Fruit fly (Drosophila melanogaster): ENCODE data around the gene jp.

Gene jp

dm6 chr2L:9566656-9567055 lies at the start of gene jp:
Gene jp, minus strand, starts transcription at chr2L:9566750.
- no peak for TF ChIP-seq net (GFP tag; optimal IDR thresholded peaks at IDR 0.05)
- no peak for TF ChIP-seq eg (GFP tag; IDR thresholded peaks at IDR 0.05)
- TF ChIP-seq Met (GFP tag; optimal IDR thresholded peaks at IDR 0.05): no peak
- TF ChIP-seq vri (GFP tag; optimal IDR thresholded peaks at IDR 0.05): no peak
- TF ChIP-seq Eip78C (GFP tag): no peak
- no peak for TF ChIP-seq cyc (GFP tag; optimal IDR thresholded peaks at IDR 0.05)
- TF ChIP-seq CG11762 (GFP tag; optimal IDR thresholded peaks at IDR 0.05; ENCODE audit: insufficient read depth): no peak
- no peak for TF ChIP-seq Lpt (GFP tag; optimal IDR thresholded peaks at IDR 0.05)
- no peak for TF ChIP-seq Gug (GFP tag; IDR thresholded peaks at IDR 0.05)
- TF ChIP-seq svp (GFP tag): no peak
- no peak for TF ChIP-seq dsx (GFP tag; optimal IDR thresholded peaks at IDR 0.05; ENCODE audit: poor library complexity, severe bottlenecking)
- TF ChIP-seq CG8632 (GFP tag; optimal IDR thresholded peaks at IDR 0.05): no peak
- TF ChIP-seq CG3919 (GFP tag; optimal IDR thresholded peaks at IDR 0.05): no peak
- TF ChIP-seq topi (GFP tag; optimal IDR thresholded peaks at IDR 0.05): no peak
- no peak for TF ChIP-seq ss (GFP tag; optimal IDR thresholded peaks at IDR 0.05)
- TF ChIP-seq CG11902 (GFP tag; optimal IDR thresholded peaks at IDR 0.05): no peak

- TF ChIP-seq CG1621 (tag; optimal IDR thresholded peaks at IDR 0.05): no peak
- TF ChIP-seq vri (GFP tag; optimal IDR thresholded peaks at IDR 0.05): peak; percentile 90
- no peak for TF ChIP-seq CG10669 (GFP tag; optimal IDR thresholded peaks at IDR 0.05)
- peak; percentile 15 for TF ChIP-seq Eip93F (GFP tag; optimal IDR thresholded peaks at IDR 0.05)
- no peak for TF ChIP-seq CG7368 (GFP tag; optimal IDR thresholded peaks at IDR 0.05)
Observed at dm6 chr2L:9615983-9616519, 49.5 kb upstream of the jp start, which contains the start of gene GlcAT-S. Gene GlcAT-S, plus strand, starts transcription at chr2L:9616469.

- no peak for TF ChIP-seq Ets21C (GFP tag; optimal IDR thresholded peaks at IDR 0.05)
- TF ChIP-seq svp (GFP tag): peak; percentile 72
Observed at dm6 chr2L:9615561-9615960, 49.0 kb upstream of the jp start.

- TF ChIP-seq Hr4 (GFP tag; optimal IDR thresholded peaks at IDR 0.05) (no peak), fkh (GFP tag; optimal IDR thresholded peaks at IDR 0.05) (peak; percentile 44), vri (GFP tag; optimal IDR thresholded peaks at IDR 0.05) (peak; percentile 51), CG6276 (GFP tag; optimal IDR thresholded peaks at IDR 0.05) (no peak), CG6163 (GFP tag; IDR thresholded peaks at IDR 0.05) (no peak), fd59A (GFP tag; optimal IDR thresholded peaks at IDR 0.05) (no peak), svp (GFP tag) (peak; percentile 34), CG11294 (GFP tag; IDR thresholded peaks at IDR 0.05) (no peak), CG8119 (GFP tag; IDR thresholded peaks at IDR 0.05) (no peak), CG34406 (GFP tag; optimal IDR thresholded peaks at IDR 0.05) (no peak)
Observed at dm6 chr2L:9614674-9615258, 48.2 kb upstream of the jp start.

DNA sequence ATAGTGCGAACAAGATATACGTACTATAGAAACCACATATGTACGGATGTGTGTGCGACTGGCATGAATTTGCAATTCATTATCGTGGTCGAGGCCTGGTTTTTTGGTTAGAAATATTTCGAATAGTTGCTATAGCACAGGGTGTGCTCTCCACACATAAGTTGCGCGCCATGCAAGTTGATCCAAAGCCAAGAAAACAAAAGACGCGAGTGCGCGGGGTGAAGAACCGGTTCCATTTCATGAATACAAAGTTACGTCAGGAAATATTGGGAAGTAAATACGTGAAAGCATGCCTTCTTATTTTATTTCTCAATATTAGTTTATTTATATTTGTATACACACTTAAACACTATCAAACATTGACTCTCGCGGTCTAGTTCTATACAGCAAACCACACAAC lies 47.4 kb upstream of the jp start:
- TF ChIP-seq dsx (GFP tag; optimal IDR thresholded peaks at IDR 0.05; ENCODE audit: poor library complexity, severe bottlenecking) (peak; percentile 76), CG4318 (GFP tag; optimal IDR thresholded peaks at IDR 0.05) (no peak), CG6276 (GFP tag; optimal IDR thresholded peaks at IDR 0.05) (no peak), svp (GFP tag) (no peak), Ets96B (tag; optimal IDR thresholded peaks at IDR 0.05) (no peak), dac (GFP tag; optimal IDR thresholded peaks at IDR 0.05) (no peak), acj6 (GFP tag; optimal IDR thresholded peaks at IDR 0.05) (no peak), Sox102F (GFP tag; optimal IDR thresholded peaks at IDR 0.05) (no peak), lz (GFP tag; optimal IDR thresholded peaks at IDR 0.05) (no peak), CG6163 (GFP tag; IDR thresholded peaks at IDR 0.05) (no peak), CG16779 (tag; optimal IDR thresholded peaks at IDR 0.05) (no peak), ss (GFP tag; optimal IDR thresholded peaks at IDR 0.05) (no peak), topi (GFP tag; optimal IDR thresholded peaks at IDR 0.05) (no peak), CG3032 (tag; optimal IDR thresholded peaks at IDR 0.05) (no peak), spab (GFP tag; optimal IDR thresholded peaks at IDR 0.05) (no peak), CG31627 (GFP tag; optimal IDR thresholded peaks at IDR 0.05) (no peak), vri (GFP tag; optimal IDR thresholded peaks at IDR 0.05) (peak; percentile 49), CG10669 (GFP tag; optimal IDR thresholded peaks at IDR 0.05) (no peak), CG11902 (GFP tag; optimal IDR thresholded peaks at IDR 0.05) (no peak), CG11294 (GFP tag; IDR thresholded peaks at IDR 0.05) (peak; percentile 15; the same call in 1 of the 2 replicates), fkh (GFP tag; optimal IDR thresholded peaks at IDR 0.05) (peak; percentile 33), pdm3 (GFP tag; optimal IDR thresholded peaks at IDR 0.05) (no peak), net (GFP tag; optimal IDR thresholded peaks at IDR 0.05) (peak; percentile 29), CG34406 (GFP tag; optimal IDR thresholded peaks at IDR 0.05) (no peak), CG8119 (GFP tag; IDR thresholded peaks at IDR 0.05) (0 out of 3 replicates have a peak, but pooled peaks have one; percentile 12), CG6792 (GFP tag; optimal IDR thresholded peaks at IDR 0.05) (no peak), Met (GFP tag; optimal IDR thresholded peaks at IDR 0.05) (no peak)

Data from whole organism, prepupa.